Worm (Caenorhabditis elegans) whole organism, late embryonic: ENCODE results near the gene T16G1.9.

Experiments
- C38D4.7 ChIP-seq: fragments of 200-800 bp; sonication (Bioruptor generic); optimal IDR thresholded peaks from 2 replicates; lab custom pipeline; 2018; ENCODE audit warnings: mild to moderate bottlenecking, missing genetic modification characterization, moderate library complexity, missing compliant biosample characterization
- K02D7.2 ChIP-seq: sonication (generic microtip); optimal IDR thresholded peaks from 2 replicates; lab custom pipeline; 2017; ENCODE audit warnings: mild to moderate bottlenecking, missing genetic modification characterization, missing compliant biosample characterization
- ahr-1 ChIP-seq: sonication (generic microtip); optimal IDR thresholded peaks from 2 replicates; lab custom pipeline; 2016; ENCODE audit warnings: missing genetic modification characterization, missing compliant biosample characterization
- ceh-14 ChIP-seq: sonication (generic microtip); optimal IDR thresholded peaks from 2 replicates; lab custom pipeline; 2016; ENCODE audit warnings: missing genotype, missing genetic modification characterization, missing compliant biosample characterization
- ceh-19 ChIP-seq: fragments of 200-800 bp; sonication (Bioruptor generic); optimal IDR thresholded peaks from 2 replicates; lab custom pipeline; 2018; ENCODE audit warnings: mild to moderate bottlenecking, missing genetic modification characterization, missing compliant biosample characterization
- ceh-2 ChIP-seq: sonication (generic microtip); optimal IDR thresholded peaks from 2 replicates; lab custom pipeline; 2016; ENCODE audit warnings: missing genotype, missing genetic modification characterization, missing compliant biosample characterization
- ceh-22 ChIP-seq: sonication (generic microtip); optimal IDR thresholded peaks from 2 replicates; lab custom pipeline; 2017; ENCODE audit warnings: missing biosample characterization, missing genetic modification characterization
- ceh-31 ChIP-seq: sonication (generic microtip); optimal IDR thresholded peaks from 2 replicates; lab custom pipeline; 2016; ENCODE audit warnings: missing genetic modification characterization, missing compliant biosample characterization
- ceh-34 ChIP-seq: sonication (generic microtip); optimal IDR thresholded peaks from 2 replicates; lab custom pipeline; 2016; ENCODE audit warnings: mild to moderate bottlenecking, missing genetic modification characterization, missing compliant biosample characterization
- ceh-45 ChIP-seq: fragments of 200-800 bp; sonication (Bioruptor generic); IDR thresholded peaks from 2 replicates; pipeline ENCODE4 v1.3.6; 2022; ENCODE audit warnings: missing genetic modification reagents, missing genetic modification characterization, missing compliant biosample characterization
- ceh-48 ChIP-seq: sonication (generic microtip); optimal IDR thresholded peaks from 2 replicates; lab custom pipeline; 2016; ENCODE audit warnings: missing genetic modification characterization, inconsistent platforms, missing compliant biosample characterization
- ceh-6 ChIP-seq: fragments of 200-800 bp; sonication (Bioruptor generic); optimal IDR thresholded peaks from 2 replicates; lab custom pipeline; 2018; ENCODE audit warnings: mild to moderate bottlenecking, missing genetic modification characterization, missing compliant biosample characterization
- ceh-9 ChIP-seq: sonication (generic microtip); optimal IDR thresholded peaks from 2 replicates; lab custom pipeline; 2016; ENCODE audit warnings: mild to moderate bottlenecking, missing genetic modification characterization, inconsistent platforms, missing compliant biosample characterization
- che-1 ChIP-seq: sonication (generic microtip); optimal IDR thresholded peaks from 2 replicates; lab custom pipeline; 2016; ENCODE audit warnings: mild to moderate bottlenecking, missing genetic modification characterization, missing compliant biosample characterization
- fkh-6 ChIP-seq: sonication (generic microtip); optimal IDR thresholded peaks from 2 replicates; lab custom pipeline; 2016; ENCODE audit warnings: missing genetic modification characterization, missing compliant biosample characterization
- hlh-13 ChIP-seq: fragments of 200-800 bp; sonication (Bioruptor generic); optimal IDR thresholded peaks from 2 replicates; lab custom pipeline; 2018; ENCODE audit warnings: mild to moderate bottlenecking, missing genetic modification characterization, missing compliant biosample characterization
- hlh-8 ChIP-seq: sonication (generic microtip); optimal IDR thresholded peaks from 2 replicates; lab custom pipeline; 2016; ENCODE audit warnings: missing genotype, missing genetic modification characterization, missing compliant biosample characterization
- madf-2 ChIP-seq: sonication (generic microtip); optimal IDR thresholded peaks from 2 replicates; lab custom pipeline; 2017; ENCODE audit warnings: missing genetic modification characterization, missing compliant biosample characterization
- mec-3 ChIP-seq: sonication (generic microtip); optimal IDR thresholded peaks from 2 replicates; lab custom pipeline; 2016; ENCODE audit warnings: borderline replicate concordance, missing genetic modification characterization, missing compliant biosample characterization
- nfya-1 ChIP-seq: sonication (generic microtip); optimal IDR thresholded peaks from 2 replicates; lab custom pipeline; 2017; ENCODE audit warnings: missing genetic modification characterization, mild to moderate bottlenecking, missing compliant biosample characterization, antibody characterized with exemption, moderate library complexity
- nhr-11 ChIP-seq: fragments of 150-350 bp; optimal IDR thresholded peaks from 2 replicates; lab custom pipeline; 2014; ENCODE audit warnings: missing biosample characterization, missing genetic modification characterization
- npax-4 ChIP-seq: sonication (generic microtip); optimal IDR thresholded peaks from 2 replicates; lab custom pipeline; 2016; ENCODE audit warnings: missing genetic modification characterization, missing compliant biosample characterization
- odd-2 ChIP-seq: sonication (generic microtip); optimal IDR thresholded peaks from 2 replicates; lab custom pipeline; 2017; ENCODE audit warnings: antibody characterized with exemption, mild to moderate bottlenecking, missing genetic modification characterization, missing compliant biosample characterization
- pag-3 ChIP-seq: sonication (generic microtip); optimal IDR thresholded peaks from 2 replicates; lab custom pipeline; 2016; ENCODE audit warnings: missing compliant biosample characterization, missing genetic modification characterization, borderline replicate concordance
- pha-2 ChIP-seq: sonication (generic microtip); optimal IDR thresholded peaks from 2 replicates; lab custom pipeline; 2017; ENCODE audit warnings: mild to moderate bottlenecking, missing genetic modification characterization, missing compliant biosample characterization
- pqm-1 ChIP-seq: sonication (generic microtip); optimal IDR thresholded peaks from 2 replicates; lab custom pipeline; 2016; ENCODE audit warnings: missing genetic modification characterization, missing compliant biosample characterization
- sdc-2 ChIP-seq: sonication (generic microtip); optimal IDR thresholded peaks from 2 replicates; lab custom pipeline; 2016; ENCODE audit warnings: missing genotype, missing genetic modification characterization, missing compliant biosample characterization
- syd-9 ChIP-seq: sonication (generic microtip); optimal IDR thresholded peaks from 2 replicates; lab custom pipeline; 2016; ENCODE audit warnings: mild to moderate bottlenecking, missing genetic modification characterization, moderate library complexity, missing compliant biosample characterization
- tbx-2 ChIP-seq: sonication (generic microtip); optimal IDR thresholded peaks from 2 replicates; lab custom pipeline; 2016; ENCODE audit warnings: missing genetic modification characterization, missing compliant biosample characterization
- ttx-3 ChIP-seq: sonication (generic microtip); optimal IDR thresholded peaks from 2 replicates; lab custom pipeline; 2016; ENCODE audit warnings: missing genetic modification reagents, missing genetic modification characterization, missing compliant biosample characterization
- unc-42 ChIP-seq: sonication (generic microtip); optimal IDR thresholded peaks from 2 replicates; lab custom pipeline; 2016; ENCODE audit warnings: missing genotype, missing genetic modification characterization, missing compliant biosample characterization
- unc-55 ChIP-seq: sonication (generic microtip); optimal IDR thresholded peaks from 2 replicates; lab custom pipeline; 2017; ENCODE audit warnings: missing biosample characterization, missing genetic modification reagents, missing genetic modification characterization
- zip-5 ChIP-seq: sonication (generic microtip); optimal IDR thresholded peaks from 2 replicates; lab custom pipeline; 2016; ENCODE audit warnings: missing genetic modification characterization, missing compliant biosample characterization

The T16G1.9 gene

ce11 chrV:12950812-12951528, at the start of gene T16G1.9, which contains the start of gene T16G1.18:
T16G1.9 (minus strand) TSS chrV:12950862.
T16G1.18 (plus strand) TSS chrV:12951304.
- TF ChIP-seq ceh-34 (tag; lab: Kevin White, UChicago) (no peak), fkh-6 (tag; lab: Kevin White, UChicago) (no peak), ahr-1 (tag; lab: Kevin White, UChicago) (no peak), ttx-3 (tag; lab: Kevin White, UChicago) (no peak), ceh-48 (tag; lab: Kevin White, UChicago) (peak; percentile 47), che-1 (tag; lab: Kevin White, UChicago) (no peak), unc-42 (tag; lab: Kevin White, UChicago) (peak; percentile 50), hlh-8 (tag; lab: Kevin White, UChicago) (no peak), tbx-2 (peak; percentile 41), ceh-31 (tag; lab: Kevin White, UChicago) (peak; percentile 23), nfya-1 (peak; percentile 54), hlh-13 (GFP tag; lab: Kevin White, UChicago) (no peak), mec-3 (tag; lab: Kevin White, UChicago) (no peak), unc-55 (peak; percentile 24), ceh-14 (tag; lab: Kevin White, UChicago) (no peak), ceh-19 (GFP tag; lab: Kevin White, UChicago) (no peak), C38D4.7 (GFP tag; lab: Kevin White, UChicago) (no peak), ceh-6 (GFP tag; lab: Kevin White, UChicago) (no peak), odd-2 (tag; lab: Kevin White, UChicago) (no peak)
- TF ChIP-seq, all 69 proteins: peak for 6

ce11 chrV:13000068-13000467, 49.4 kb upstream of the T16G1.9 start:
- TF ChIP-seq ceh-6 (GFP tag; lab: Kevin White, UChicago) (no peak), C38D4.7 (GFP tag; lab: Kevin White, UChicago) (no peak), madf-2 (no peak), K02D7.2 (tag; lab: Kevin White, UChicago) (no peak), pha-2 (tag; lab: Kevin White, UChicago) (no peak), pqm-1 (tag; lab: Kevin White, UChicago) (no peak), mec-3 (tag; lab: Kevin White, UChicago) (no peak), sdc-2 (tag; lab: Kevin White, UChicago) (no peak), ceh-2 (tag; lab: Kevin White, UChicago) (no peak), ceh-45 (no peak), hlh-8 (tag; lab: Kevin White, UChicago) (no peak), nfya-1 (no peak), ceh-31 (tag; lab: Kevin White, UChicago) (no peak), npax-4 (tag; lab: Kevin White, UChicago) (no peak)

- TF ChIP-seq mec-3 (tag; lab: Kevin White, UChicago), result no peak
- no peak for TF ChIP-seq pag-3 (tag; lab: Kevin White, UChicago)
- TF ChIP-seq ceh-2 (tag; lab: Kevin White, UChicago), result no peak
- no peak for TF ChIP-seq che-1 (tag; lab: Kevin White, UChicago)
- no peak for TF ChIP-seq zip-5 (tag; lab: Kevin White, UChicago)
- TF ChIP-seq ceh-6 (GFP tag; lab: Kevin White, UChicago), result no peak
- TF ChIP-seq, all 69 proteins: peak for 0
Observed at ce11 chrV:12999559-12999958, 48.9 kb upstream of the T16G1.9 start, which contains the start of gene far-4. far-4 (minus strand) TSS chrV:12999659.

ce11 chrV:12997422-12997821, 46.8 kb upstream of the T16G1.9 start, which contains the start of gene far-3:
far-3 (minus strand) TSS chrV:12997522.
- TF ChIP-seq ceh-22 (no peak), nhr-11 (tag; lab: Kevin White, UChicago) (no peak), unc-42 (tag; lab: Kevin White, UChicago) (no peak), ceh-2 (tag; lab: Kevin White, UChicago) (no peak), syd-9 (no peak), ceh-9 (tag; lab: Kevin White, UChicago) (no peak), K02D7.2 (tag; lab: Kevin White, UChicago) (no peak)
